Worm (Caenorhabditis elegans) whole organism, L1 larva: ENCODE measurements around the gene nhr-281.

Experiments
- ama-1 ChIP-seq: fragments of 150-350 bp; optimal IDR thresholded peaks from 2 replicates; lab custom pipeline; 2014
- efl-1 ChIP-seq, 4 experiments: fragments of 150-350 bp; optimal IDR thresholded peaks in 3 of 4; peaks in 1 of 4; 1 replicate in 1 of 4; 2 replicates in 3 of 4; lab custom pipeline; 2014; ENCODE audit warnings: missing biosample characterization in 2 of 4, missing genetic modification characterization in 2 of 4, missing genetic modification reagents in 2 of 4
- ets-5 ChIP-seq: fragments of 200-800 bp; sonication (Bioruptor generic); IDR thresholded peaks from 2 replicates; pipeline ENCODE4 v1.3.6; 2022; ENCODE audit warnings: missing genetic modification characterization, missing compliant biosample characterization
- fos-1 ChIP-seq: fragments of 150-350 bp; optimal IDR thresholded peaks from 2 replicates; lab custom pipeline; 2014; ENCODE audit warnings: missing biosample characterization, missing genetic modification characterization
- hlh-4 ChIP-seq: sonication (generic microtip); optimal IDR thresholded peaks from 2 replicates; lab custom pipeline; 2016; ENCODE audit warnings: mild to moderate bottlenecking, missing genetic modification characterization, missing compliant biosample characterization
- lsy-2 ChIP-seq, 2 experiments: fragments of 150-350 bp; optimal IDR thresholded peaks; 2 replicates each; lab custom pipeline; 2014; ENCODE audit warnings: missing biosample characterization in 2 of 2, missing genetic modification characterization in 2 of 2
- nhr-237 ChIP-seq: fragments of 150-350 bp; optimal IDR thresholded peaks from 2 replicates; lab custom pipeline; 2014; ENCODE audit warnings: missing biosample characterization, missing genetic modification characterization
- nhr-77 ChIP-seq: fragments of 150-350 bp; optimal IDR thresholded peaks from 2 replicates; lab custom pipeline; 2014; ENCODE audit warnings: missing biosample characterization, missing genetic modification characterization
- unc-130 ChIP-seq: fragments of 150-350 bp; optimal IDR thresholded peaks from 2 replicates; lab custom pipeline; 2017; ENCODE audit warnings: missing biosample characterization, missing genetic modification characterization, inconsistent platforms
- unc-62 ChIP-seq: fragments of 150-350 bp; optimal IDR thresholded peaks from 2 replicates; lab custom pipeline; 2014; ENCODE audit warnings: missing biosample characterization, missing genetic modification reagents, missing genetic modification characterization
- unc-86 ChIP-seq: sonication (generic microtip); optimal IDR thresholded peaks from 2 replicates; lab custom pipeline; 2016; ENCODE audit warnings: missing genetic modification characterization, missing compliant biosample characterization
- zag-1 ChIP-seq: fragments of 150-350 bp; optimal IDR thresholded peaks from 2 replicates; lab custom pipeline; 2014; ENCODE audit warnings: missing biosample characterization, missing genetic modification characterization

DNA sequence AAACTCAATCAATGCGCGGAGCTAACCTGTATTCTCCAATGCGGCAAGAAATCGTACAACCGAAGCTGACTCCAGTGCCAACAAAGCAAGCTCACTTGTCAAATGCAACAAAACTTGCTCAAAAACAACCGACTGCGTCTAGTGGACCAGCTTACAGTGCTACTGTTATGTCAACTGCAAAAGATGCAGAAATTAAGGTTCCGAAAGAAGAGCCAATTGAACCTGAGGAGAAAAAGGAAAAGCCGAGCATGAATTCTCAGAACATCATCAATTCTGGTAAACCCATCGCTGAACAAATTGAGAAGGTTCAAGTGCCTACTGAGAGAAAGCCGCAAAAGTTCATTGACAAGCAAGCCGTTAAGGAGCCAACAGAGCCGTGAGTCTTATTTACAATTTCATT is 18.2 kb upstream of the nhr-281 start:
- TF ChIP-seq fos-1 (tag; lab: Kevin White, UChicago): no peak
- no peak for TF ChIP-seq ama-1 (lab: Kevin White, UChicago)
- no peak for TF ChIP-seq nhr-237 (tag; lab: Kevin White, UChicago)
- TF ChIP-seq zag-1 (tag; lab: Kevin White, UChicago): no peak
- TF ChIP-seq lsy-2 (tag; optimal IDR thresholded peaks at IDR 0.05; lab: Kevin White, UChicago): no peak
- no peak for TF ChIP-seq unc-130 (tag; lab: Kevin White, UChicago)
- no peak for TF ChIP-seq ets-5 (GFP tag; lab: Robert Waterston, UW)
- TF ChIP-seq unc-86 (tag; lab: Kevin White, UChicago): no peak
- TF ChIP-seq efl-1 (optimal IDR thresholded peaks at IDR 0.05; lab: Kevin White, UChicago): no peak
- no peak for TF ChIP-seq efl-1 (GFP tag; optimal IDR thresholded peaks at IDR 0.05 in 1 of 2; lab: Kevin White, UChicago)
- no peak for TF ChIP-seq unc-62 (GFP tag; lab: Kevin White, UChicago)
- TF ChIP-seq hlh-4 (tag; lab: Kevin White, UChicago): no peak
- no peak for TF ChIP-seq nhr-77 (tag; lab: Kevin White, UChicago)
